ENCODE assay signal across 4 worm cellular contexts in genomic region chrV:1943465-1943864, ce11.
TF ChIP-seq lines count a peak whose summit lies in the region.

No protein-coding gene starts in this region.

TF ChIP-seq in whole organism, L1 larva, 84 proteins besides CTCF, POLR2A, EP300 and RAD21 (continued from another document and continues in another):
- no peak for TF ChIP-seq elt-3 (tag; optimal IDR thresholded peaks at IDR 0.05; lab: Kevin White, UChicago)
- no peak for TF ChIP-seq sox-4 (tag; optimal IDR thresholded peaks at IDR 0.05; lab: Kevin White, UChicago)
- peak; percentile 35 for TF ChIP-seq ceh-8 (GFP tag; optimal IDR thresholded peaks at IDR 0.05; lab: Kevin White, UChicago)
- peak in 1 of 2 experiments; percentile 1 for TF ChIP-seq mdl-1 (tag; optimal IDR thresholded peaks at IDR 0.05; lab: Kevin White, UChicago)
- TF ChIP-seq efl-1 (optimal IDR thresholded peaks at IDR 0.05; lab: Kevin White, UChicago), result peak in 1 of 2 experiments; percentile 20
- no peak for TF ChIP-seq efl-1 (GFP tag; optimal IDR thresholded peaks at IDR 0.05 in 1 of 2; lab: Kevin White, UChicago)
- peak; percentile 27 for TF ChIP-seq tbx-2 (tag; optimal IDR thresholded peaks at IDR 0.05; lab: Kevin White, UChicago)
- TF ChIP-seq unc-98 (GFP tag; IDR thresholded peaks at IDR 0.05; lab: Robert Waterston, UW), result no peak
- no peak for TF ChIP-seq sptf-1 (tag; optimal IDR thresholded peaks at IDR 0.05; lab: Kevin White, UChicago)
- no peak for TF ChIP-seq hlh-4 (tag; optimal IDR thresholded peaks at IDR 0.05; lab: Kevin White, UChicago)
- TF ChIP-seq nhr-28 (tag; optimal IDR thresholded peaks at IDR 0.05; lab: Kevin White, UChicago), result no peak
- no peak for TF ChIP-seq sup-37 (GFP tag; optimal IDR thresholded peaks at IDR 0.05; lab: Kevin White, UChicago)
- no peak for TF ChIP-seq ces-1 (GFP tag; optimal IDR thresholded peaks at IDR 0.05; lab: Kevin White, UChicago)
- no peak for TF ChIP-seq dpl-1 (GFP tag; optimal IDR thresholded peaks at IDR 0.05; lab: Kevin White, UChicago)
- no peak for TF ChIP-seq elt-2 (tag; optimal IDR thresholded peaks at IDR 0.05; lab: Kevin White, UChicago)
- peak; percentile 58 for TF ChIP-seq nhr-71 (tag; optimal IDR thresholded peaks at IDR 0.05; lab: Kevin White, UChicago)
- no peak for TF ChIP-seq skn-1 (tag; optimal IDR thresholded peaks at IDR 0.05; lab: Kevin White, UChicago)
- TF ChIP-seq unc-86 (tag; optimal IDR thresholded peaks at IDR 0.05; lab: Kevin White, UChicago), result peak; percentile 56
- TF ChIP-seq nhr-20 (tag; optimal IDR thresholded peaks at IDR 0.05; lab: Kevin White, UChicago), result no peak
- TF ChIP-seq ceh-90 (tag; optimal IDR thresholded peaks at IDR 0.05; lab: Kevin White, UChicago), result no peak
- no peak for TF ChIP-seq aly-2 (tag; optimal IDR thresholded peaks at IDR 0.05; lab: Kevin White, UChicago)
- TF ChIP-seq ztf-4 (tag; optimal IDR thresholded peaks at IDR 0.05; lab: Kevin White, UChicago), result no peak
- TF ChIP-seq ceh-88 (GFP tag; IDR thresholded peaks at IDR 0.05; lab: Robert Waterston, UW), result no peak
- TF ChIP-seq mab-9 (GFP tag; IDR thresholded peaks at IDR 0.05; lab: Robert Waterston, UW), result no peak
- TF ChIP-seq ceh-82 (tag; optimal IDR thresholded peaks at IDR 0.05; lab: Kevin White, UChicago), result peak in 1 of 3 experiments; percentile 47
- peak in 1 of 2 experiments; percentile 24 for TF ChIP-seq lin-35 (GFP tag; optimal IDR thresholded peaks at IDR 0.05; lab: Kevin White, UChicago)
- no peak for TF ChIP-seq ceh-63 (GFP tag; optimal IDR thresholded peaks at IDR 0.05; lab: Kevin White, UChicago)
- peak; percentile 57 for TF ChIP-seq fkh-10 (GFP tag; optimal IDR thresholded peaks at IDR 0.05; lab: Kevin White, UChicago)
- TF ChIP-seq pag-3 (tag; optimal IDR thresholded peaks at IDR 0.05; lab: Kevin White, UChicago; ENCODE audit: borderline replicate concordance, insufficient read depth), result no peak
- TF ChIP-seq C34B4.2 (tag; optimal IDR thresholded peaks at IDR 0.05; lab: Kevin White, UChicago), result no peak
- no peak for TF ChIP-seq nhr-76 (tag; optimal IDR thresholded peaks at IDR 0.05; lab: Kevin White, UChicago)
- peak; percentile 98 for TF ChIP-seq lin-14 (GFP tag; optimal IDR thresholded peaks at IDR 0.05; lab: Kevin White, UChicago)
- TF ChIP-seq unc-130 (tag; optimal IDR thresholded peaks at IDR 0.05; lab: Kevin White, UChicago), result no peak
- no peak for TF ChIP-seq lin-39 (tag; optimal IDR thresholded peaks at IDR 0.05; lab: Kevin White, UChicago)

TF ChIP-seq in whole organism, L2 larva, 48 proteins besides CTCF, POLR2A, EP300 and RAD21 (continued from another document):
- TF ChIP-seq ztf-11 (tag; optimal IDR thresholded peaks at IDR 0.05; lab: Kevin White, UChicago), result no peak
- TF ChIP-seq lsy-2 (tag; optimal IDR thresholded peaks at IDR 0.05; lab: Kevin White, UChicago), result peak in 1 of 2 experiments; percentile 34
- peak; percentile 59 for TF ChIP-seq unc-55 (GFP tag; optimal IDR thresholded peaks at IDR 0.05; lab: Kevin White, UChicago)
- no peak for TF ChIP-seq ztf-4 (tag; optimal IDR thresholded peaks at IDR 0.05; lab: Kevin White, UChicago)
- no peak for TF ChIP-seq nhr-23 (tag; optimal IDR thresholded peaks at IDR 0.05; lab: Kevin White, UChicago)
- no peak for TF ChIP-seq alr-1 (tag; optimal IDR thresholded peaks at IDR 0.05; lab: Kevin White, UChicago)
- no peak for TF ChIP-seq elt-1 (tag; optimal IDR thresholded peaks at IDR 0.05; lab: Kevin White, UChicago)
- TF ChIP-seq skn-1 (tag; optimal IDR thresholded peaks at IDR 0.05; lab: Kevin White, UChicago), result no peak
- TF ChIP-seq blmp-1 (tag; optimal IDR thresholded peaks at IDR 0.05; lab: Kevin White, UChicago; ENCODE audit: insufficient read depth), result no peak
- TF ChIP-seq Y55F3AM.14 (GFP tag; optimal IDR thresholded peaks at IDR 0.05; lab: Kevin White, UChicago), result no peak
- TF ChIP-seq C34F6.9 (tag; optimal IDR thresholded peaks at IDR 0.05; lab: Kevin White, UChicago), result peak; percentile 55
- TF ChIP-seq gmeb-1 (tag; optimal IDR thresholded peaks at IDR 0.05; lab: Kevin White, UChicago), result no peak
- no peak for TF ChIP-seq snpc-4 (tag; optimal IDR thresholded peaks at IDR 0.05; lab: Kevin White, UChicago)
- no peak for TF ChIP-seq fos-1 (tag; optimal IDR thresholded peaks at IDR 0.05; lab: Kevin White, UChicago)
- TF ChIP-seq nhr-25 (tag; optimal IDR thresholded peaks at IDR 0.05; lab: Kevin White, UChicago), result no peak
- TF ChIP-seq crh-2 (tag; optimal IDR thresholded peaks at IDR 0.05; lab: Kevin White, UChicago), result peak; percentile 46
- TF ChIP-seq ceh-82 (tag; optimal IDR thresholded peaks at IDR 0.05; lab: Kevin White, UChicago), result no peak
- TF ChIP-seq R02D3.7 (tag; optimal IDR thresholded peaks at IDR 0.05; lab: Kevin White, UChicago), result no peak
- no peak for TF ChIP-seq unc-62 (GFP tag; optimal IDR thresholded peaks at IDR 0.05; lab: Kevin White, UChicago)
- TF ChIP-seq ceh-16 (tag; optimal IDR thresholded peaks at IDR 0.05; lab: Kevin White, UChicago), result no peak
- TF ChIP-seq peb-1 (tag; optimal IDR thresholded peaks at IDR 0.05; lab: Kevin White, UChicago), result no peak
- no peak for TF ChIP-seq lin-39 (tag; optimal IDR thresholded peaks at IDR 0.05; lab: Kevin White, UChicago)
- peak; percentile 52 for TF ChIP-seq lin-11 (tag; optimal IDR thresholded peaks at IDR 0.05; lab: Kevin White, UChicago)
- TF ChIP-seq ama-1 (optimal IDR thresholded peaks at IDR 0.05; lab: Kevin White, UChicago), result no peak
- TF ChIP-seq lin-13 (GFP tag; optimal IDR thresholded peaks at IDR 0.05; lab: Kevin White, UChicago), result peak; percentile 27
- no peak for TF ChIP-seq sem-4 (tag; optimal IDR thresholded peaks at IDR 0.05; lab: Kevin White, UChicago)
- no peak for TF ChIP-seq nhr-12 (tag; optimal IDR thresholded peaks at IDR 0.05; lab: Kevin White, UChicago)
- TF ChIP-seq nhr-6 (tag; optimal IDR thresholded peaks at IDR 0.05; lab: Kevin White, UChicago), result no peak
- peak in 1 of 2 experiments; percentile 62 for TF ChIP-seq mdl-1 (tag; optimal IDR thresholded peaks at IDR 0.05; lab: Kevin White, UChicago)
- TF ChIP-seq nhr-237 (tag; optimal IDR thresholded peaks at IDR 0.05; lab: Kevin White, UChicago), result no peak
- peak; percentile 28 for TF ChIP-seq nhr-129 (tag; optimal IDR thresholded peaks at IDR 0.05; lab: Kevin White, UChicago)
- peak; percentile 69 for TF ChIP-seq F13H6.1 (tag; optimal IDR thresholded peaks at IDR 0.05; lab: Kevin White, UChicago)

TF ChIP-seq in whole organism, L3 larva, 47 proteins besides CTCF, POLR2A, EP300 and RAD21 (continued from another document):
- TF ChIP-seq tbx-2 (tag; optimal IDR thresholded peaks at IDR 0.05; lab: Kevin White, UChicago) (peak; percentile 31), skn-1 (tag; optimal IDR thresholded peaks at IDR 0.05; lab: Kevin White, UChicago) (peak; percentile 52), ama-1 (optimal IDR thresholded peaks at IDR 0.05; lab: Kevin White, UChicago) (no peak), ceh-28 (tag; optimal IDR thresholded peaks at IDR 0.05; lab: Kevin White, UChicago) (no peak), unc-62 (GFP tag; optimal IDR thresholded peaks at IDR 0.05; lab: Kevin White, UChicago) (no peak), nfya-1 (tag; optimal IDR thresholded peaks at IDR 0.05; lab: Kevin White, UChicago; ENCODE audit: insufficient read depth) (peak; percentile 63), nhr-12 (tag; optimal IDR thresholded peaks at IDR 0.05; lab: Kevin White, UChicago) (no peak), aly-2 (tag; optimal IDR thresholded peaks at IDR 0.05; lab: Kevin White, UChicago) (no peak), nhr-67 (tag; optimal IDR thresholded peaks at IDR 0.05; lab: Kevin White, UChicago) (no peak), fkh-10 (GFP tag; optimal IDR thresholded peaks at IDR 0.05; lab: Kevin White, UChicago) (peak; percentile 45), ceh-9 (tag; optimal IDR thresholded peaks at IDR 0.05; lab: Kevin White, UChicago) (no peak), elt-1 (tag; optimal IDR thresholded peaks at IDR 0.05; lab: Kevin White, UChicago) (no peak), elt-2 (tag; optimal IDR thresholded peaks at IDR 0.05; lab: Kevin White, UChicago) (no peak), nhr-11 (tag; optimal IDR thresholded peaks at IDR 0.05; lab: Kevin White, UChicago) (no peak), ceh-82 (tag; optimal IDR thresholded peaks at IDR 0.05; lab: Kevin White, UChicago) (no peak), ztf-11 (tag; optimal IDR thresholded peaks at IDR 0.05; lab: Kevin White, UChicago) (no peak), snpc-4 (tag; optimal IDR thresholded peaks at IDR 0.05; lab: Kevin White, UChicago) (no peak), nhr-25 (tag; optimal IDR thresholded peaks at IDR 0.05; lab: Kevin White, UChicago) (no peak), lin-39 (tag; optimal IDR thresholded peaks at IDR 0.05; lab: Kevin White, UChicago) (peak; percentile 83), mml-1 (tag; optimal IDR thresholded peaks at IDR 0.05; lab: Kevin White, UChicago) (no peak)

TF ChIP-seq in whole organism, L4 larva, 104 proteins besides CTCF, POLR2A, EP300 and RAD21 (continued from another document and continues in another):
- TF ChIP-seq ztf-7 (tag; optimal IDR thresholded peaks at IDR 0.05; lab: Kevin White, UChicago) (no peak), nhr-28 (tag; optimal IDR thresholded peaks at IDR 0.05; lab: Kevin White, UChicago) (no peak), ztf-11 (tag; optimal IDR thresholded peaks at IDR 0.05; lab: Kevin White, UChicago) (no peak), pqm-1 (tag; optimal IDR thresholded peaks at IDR 0.05; lab: Kevin White, UChicago) (no peak), unc-39 (tag; optimal IDR thresholded peaks at IDR 0.05; lab: Kevin White, UChicago) (no peak), vab-7 (GFP tag; IDR thresholded peaks at IDR 0.05; lab: Robert Waterston, UW) (no peak), F49E8.2 (tag; optimal IDR thresholded peaks at IDR 0.05; lab: Kevin White, UChicago; ENCODE audit: borderline replicate concordance) (no peak), sdz-12 (GFP tag; optimal IDR thresholded peaks at IDR 0.05; lab: Kevin White, UChicago) (no peak), ceh-44 (GFP tag; IDR thresholded peaks at IDR 0.05; lab: Robert Waterston, UW) (no peak), hmg-1.1 (GFP tag; IDR thresholded peaks at IDR 0.05; lab: Robert Waterston, UW) (peak; percentile 52), spr-1 (tag; optimal IDR thresholded peaks at IDR 0.05; lab: Kevin White, UChicago) (no peak), mdt-29 (GFP tag; IDR thresholded peaks at IDR 0.05; lab: Robert Waterston, UW) (no peak), lin-15B (tag; optimal IDR thresholded peaks at IDR 0.05; lab: Kevin White, UChicago) (no peak), lim-7 (GFP tag; IDR thresholded peaks at IDR 0.05; lab: Robert Waterston, UW) (no peak), Y75B8A.6 (GFP tag; IDR thresholded peaks at IDR 0.05; lab: Robert Waterston, UW) (no peak), F44E2.7 (GFP tag; IDR thresholded peaks at IDR 0.05; lab: Robert Waterston, UW) (no peak), tra-1 (GFP tag; IDR thresholded peaks at IDR 0.05; lab: Robert Waterston, UW) (no peak), lin-29 (GFP tag; IDR thresholded peaks at IDR 0.05; lab: Robert Waterston, UW) (no peak), gei-8 (GFP tag; optimal IDR thresholded peaks at IDR 0.05; lab: Kevin White, UChicago) (no peak), daf-16 (GFP tag; optimal IDR thresholded peaks at IDR 0.05; lab: Kevin White, UChicago) (no peak), daf-16 (tag; optimal IDR thresholded peaks at IDR 0.05; lab: Kevin White, UChicago) (no peak), zip-2 (tag; optimal IDR thresholded peaks at IDR 0.05; lab: Kevin White, UChicago) (no peak), dmd-8 (GFP tag; IDR thresholded peaks at IDR 0.05; lab: Robert Waterston, UW) (no peak), pha-4 (GFP tag; IDR thresholded peaks at IDR 0.05; lab: Robert Waterston, UW) (no peak), pha-4 (tag; optimal IDR thresholded peaks at IDR 0.05; lab: Kevin White, UChicago) (no peak), nhr-42 (GFP tag; IDR thresholded peaks at IDR 0.05; lab: Robert Waterston, UW) (no peak), aly-2 (tag; optimal IDR thresholded peaks at IDR 0.05; lab: Kevin White, UChicago) (no peak), Y105C5A.15 (GFP tag; IDR thresholded peaks at IDR 0.05; lab: Robert Waterston, UW) (no peak), snpc-4 (tag; optimal IDR thresholded peaks at IDR 0.05; lab: Kevin White, UChicago) (no peak), ZK546.5 (tag; optimal IDR thresholded peaks at IDR 0.05; lab: Kevin White, UChicago) (no peak), mxl-2 (GFP tag; conservative IDR thresholded peaks at IDR 0.05; lab: Robert Waterston, UW) (no peak), ces-1 (GFP tag; optimal IDR thresholded peaks at IDR 0.05; lab: Kevin White, UChicago) (no peak), cey-2 (tag; optimal IDR thresholded peaks at IDR 0.05; lab: Kevin White, UChicago; ENCODE audit: borderline replicate concordance, insufficient read depth) (no peak), attf-4 (tag; optimal IDR thresholded peaks at IDR 0.05; lab: Kevin White, UChicago) (no peak), F37D6.2 (tag; optimal IDR thresholded peaks at IDR 0.05; lab: Kevin White, UChicago) (peak; percentile 50), F10B5.3 (tag; optimal IDR thresholded peaks at IDR 0.05; lab: Kevin White, UChicago) (no peak), T26A8.4 (GFP tag; IDR thresholded peaks at IDR 0.05; lab: Robert Waterston, UW) (no peak), snpc-1.2 (GFP tag; IDR thresholded peaks at IDR 0.05; lab: Robert Waterston, UW) (no peak), ceh-28 (tag; optimal IDR thresholded peaks at IDR 0.05; lab: Kevin White, UChicago) (no peak), nhr-6 (tag; optimal IDR thresholded peaks at IDR 0.05; lab: Kevin White, UChicago) (no peak), duxl-1 (tag; optimal IDR thresholded peaks at IDR 0.05; lab: Kevin White, UChicago; ENCODE audit: poor library complexity) (no peak), ceh-62 (tag; optimal IDR thresholded peaks at IDR 0.05; lab: Kevin White, UChicago) (no peak), mxl-3 (GFP tag; optimal IDR thresholded peaks at IDR 0.05; lab: Kevin White, UChicago) (no peak), aha-1 (tag; lab: Kevin White, UChicago) (peak; percentile 46), lin-39 (tag; optimal IDR thresholded peaks at IDR 0.05; lab: Kevin White, UChicago) (no peak), ctbp-1 (GFP tag; IDR thresholded peaks at IDR 0.05; lab: Robert Waterston, UW) (peak; percentile 78), zag-1 (tag; optimal IDR thresholded peaks at IDR 0.05; lab: Kevin White, UChicago) (no peak), daf-12 (tag; optimal IDR thresholded peaks at IDR 0.05; lab: Kevin White, UChicago) (no peak), daf-19 (GFP tag; conservative IDR thresholded peaks at IDR 0.05; lab: Robert Waterston, UW) (no peak), hlh-30 (tag; optimal IDR thresholded peaks at IDR 0.05; lab: Kevin White, UChicago; ENCODE audit: insufficient read depth) (peak; percentile 11), arid-1 (GFP tag; conservative IDR thresholded peaks at IDR 0.05; lab: Robert Waterston, UW) (no peak), fos-1 (tag; optimal IDR thresholded peaks at IDR 0.05; lab: Kevin White, UChicago) (no peak), unc-130 (GFP tag; optimal IDR thresholded peaks at IDR 0.05; lab: Kevin White, UChicago) (no peak), zip-11 (GFP tag; IDR thresholded peaks at IDR 0.05; lab: Robert Waterston, UW) (no peak), ceh-82 (tag; optimal IDR thresholded peaks at IDR 0.05; lab: Kevin White, UChicago) (no peak), madf-5 (GFP tag; IDR thresholded peaks at IDR 0.05; lab: Robert Waterston, UW) (no peak), egl-27 (tag; optimal IDR thresholded peaks at IDR 0.05; lab: Kevin White, UChicago) (no peak), lin-13 (GFP tag; optimal IDR thresholded peaks at IDR 0.05; lab: Kevin White, UChicago) (no peak), php-3 (GFP tag; IDR thresholded peaks at IDR 0.05; lab: Robert Waterston, UW) (no peak), dmd-9 (GFP tag; IDR thresholded peaks at IDR 0.05; lab: Robert Waterston, UW) (no peak), T20F7.1 (GFP tag; optimal IDR thresholded peaks at IDR 0.05; lab: Kevin White, UChicago) (no peak), ZK337.2 (GFP tag; IDR thresholded peaks at IDR 0.05; lab: Robert Waterston, UW) (no peak), nhr-48 (tag; optimal IDR thresholded peaks at IDR 0.05; lab: Kevin White, UChicago) (no peak), D1046.2 (GFP tag; IDR thresholded peaks at IDR 0.05; lab: Robert Waterston, UW) (no peak), lsy-2 (tag; optimal IDR thresholded peaks at IDR 0.05; lab: Kevin White, UChicago) (peak in 1 of 2 experiments; percentile 38)
